Worm (Caenorhabditis elegans) whole organism, late embryonic: ENCODE data around the gene C54D10.10.

Experiments
- C08G9.2 ChIP-seq: sonication (generic microtip); optimal IDR thresholded peaks from 2 replicates; lab custom pipeline; 2016; ENCODE audit warnings: mild to moderate bottlenecking, missing genetic modification characterization, moderate library complexity, missing compliant biosample characterization
- C38D4.7 ChIP-seq: fragments of 200-800 bp; sonication (Bioruptor generic); optimal IDR thresholded peaks from 2 replicates; lab custom pipeline; 2018; ENCODE audit warnings: mild to moderate bottlenecking, missing genetic modification characterization, moderate library complexity, missing compliant biosample characterization
- K02D7.2 ChIP-seq: sonication (generic microtip); optimal IDR thresholded peaks from 2 replicates; lab custom pipeline; 2017; ENCODE audit warnings: mild to moderate bottlenecking, missing genetic modification characterization, missing compliant biosample characterization
- Y22D7AL.16 ChIP-seq: sonication (generic microtip); optimal IDR thresholded peaks from 2 replicates; lab custom pipeline; 2016; ENCODE audit warnings: missing genetic modification characterization, missing compliant biosample characterization
- ahr-1 ChIP-seq: sonication (generic microtip); optimal IDR thresholded peaks from 2 replicates; lab custom pipeline; 2016; ENCODE audit warnings: missing genetic modification characterization, missing compliant biosample characterization
- ama-1 ChIP-seq: fragments of 150-350 bp; optimal IDR thresholded peaks from 2 replicates; lab custom pipeline; 2014
- ceh-14 ChIP-seq: sonication (generic microtip); optimal IDR thresholded peaks from 2 replicates; lab custom pipeline; 2016; ENCODE audit warnings: missing genotype, missing genetic modification characterization, missing compliant biosample characterization
- ceh-18 ChIP-seq: sonication (generic microtip); optimal IDR thresholded peaks from 2 replicates; lab custom pipeline; 2016; ENCODE audit warnings: missing genetic modification characterization, missing compliant biosample characterization
- ceh-19 ChIP-seq: fragments of 200-800 bp; sonication (Bioruptor generic); optimal IDR thresholded peaks from 2 replicates; lab custom pipeline; 2018; ENCODE audit warnings: mild to moderate bottlenecking, missing genetic modification characterization, missing compliant biosample characterization
- ceh-22 ChIP-seq: sonication (generic microtip); optimal IDR thresholded peaks from 2 replicates; lab custom pipeline; 2017; ENCODE audit warnings: missing biosample characterization, missing genetic modification characterization
- ceh-30 ChIP-seq: fragments of 150-350 bp; optimal IDR thresholded peaks from 2 replicates; lab custom pipeline; 2014; ENCODE audit warnings: missing biosample characterization, missing genetic modification characterization
- ceh-34 ChIP-seq: sonication (generic microtip); optimal IDR thresholded peaks from 2 replicates; lab custom pipeline; 2016; ENCODE audit warnings: mild to moderate bottlenecking, missing genetic modification characterization, missing compliant biosample characterization
- ceh-45 ChIP-seq: fragments of 200-800 bp; sonication (Bioruptor generic); IDR thresholded peaks from 2 replicates; pipeline ENCODE4 v1.3.6; 2022; ENCODE audit warnings: missing genetic modification reagents, missing genetic modification characterization, missing compliant biosample characterization
- ceh-48 ChIP-seq: sonication (generic microtip); optimal IDR thresholded peaks from 2 replicates; lab custom pipeline; 2016; ENCODE audit warnings: missing genetic modification characterization, inconsistent platforms, missing compliant biosample characterization
- dmd-4 ChIP-seq: sonication (generic microtip); optimal IDR thresholded peaks from 2 replicates; lab custom pipeline; 2016; ENCODE audit warnings: borderline replicate concordance, missing genetic modification characterization, missing compliant biosample characterization
- elt-2 ChIP-seq: sonication (generic microtip); optimal IDR thresholded peaks from 2 replicates; lab custom pipeline; 2016; ENCODE audit warnings: missing genetic modification reagents, missing genetic modification characterization, missing compliant biosample characterization
- elt-4 ChIP-seq: sonication (generic microtip); optimal IDR thresholded peaks from 2 replicates; lab custom pipeline; 2016; ENCODE audit warnings: missing genetic modification characterization, missing compliant biosample characterization
- ets-4 ChIP-seq: sonication (generic microtip); optimal IDR thresholded peaks from 2 replicates; lab custom pipeline; 2016; ENCODE audit warnings: missing genetic modification characterization, missing compliant biosample characterization
- fax-1 ChIP-seq: sonication (generic microtip); optimal IDR thresholded peaks from 2 replicates; lab custom pipeline; 2016; ENCODE audit warnings: missing genotype, missing genetic modification characterization, missing compliant biosample characterization
- hlh-13 ChIP-seq: fragments of 200-800 bp; sonication (Bioruptor generic); optimal IDR thresholded peaks from 2 replicates; lab custom pipeline; 2018; ENCODE audit warnings: mild to moderate bottlenecking, missing genetic modification characterization, missing compliant biosample characterization
- hlh-8 ChIP-seq: sonication (generic microtip); optimal IDR thresholded peaks from 2 replicates; lab custom pipeline; 2016; ENCODE audit warnings: missing genotype, missing genetic modification characterization, missing compliant biosample characterization
- lim-6 ChIP-seq: sonication (generic microtip); optimal IDR thresholded peaks from 2 replicates; lab custom pipeline; 2016; ENCODE audit warnings: missing genetic modification characterization, missing compliant biosample characterization
- nfya-1 ChIP-seq: sonication (generic microtip); optimal IDR thresholded peaks from 2 replicates; lab custom pipeline; 2017; ENCODE audit warnings: missing genetic modification characterization, mild to moderate bottlenecking, missing compliant biosample characterization, antibody characterized with exemption, moderate library complexity
- npax-4 ChIP-seq: sonication (generic microtip); optimal IDR thresholded peaks from 2 replicates; lab custom pipeline; 2016; ENCODE audit warnings: missing genetic modification characterization, missing compliant biosample characterization
- pag-3 ChIP-seq: sonication (generic microtip); optimal IDR thresholded peaks from 2 replicates; lab custom pipeline; 2016; ENCODE audit warnings: missing compliant biosample characterization, missing genetic modification characterization, borderline replicate concordance
- pat-9 ChIP-seq: fragments of 200-800 bp; sonication (Bioruptor generic); optimal IDR thresholded peaks from 2 replicates; lab custom pipeline; 2018; ENCODE audit warnings: mild to moderate bottlenecking, missing genetic modification characterization, moderate library complexity, missing compliant biosample characterization
- pros-1 ChIP-seq: fragments of 150-350 bp; optimal IDR thresholded peaks from 2 replicates; lab custom pipeline; 2014; ENCODE audit warnings: missing biosample characterization, missing genetic modification reagents, missing genetic modification characterization
- sox-2 ChIP-seq: fragments of 200-800 bp; sonication (Bioruptor generic); IDR thresholded peaks from 2 replicates; pipeline ENCODE4 v1.3.6; 2022; ENCODE audit warnings: missing genetic modification reagents, missing genetic modification characterization, missing compliant biosample characterization
- syd-9 ChIP-seq: sonication (generic microtip); optimal IDR thresholded peaks from 2 replicates; lab custom pipeline; 2016; ENCODE audit warnings: mild to moderate bottlenecking, missing genetic modification characterization, moderate library complexity, missing compliant biosample characterization
- unc-3 ChIP-seq, 2 experiments: fragments of 200-800 bp in 1 of 2; sonication (Bioruptor generic) in 1 of 2; sonication (generic microtip) in 1 of 2; conservative IDR thresholded peaks in 1 of 2; optimal IDR thresholded peaks in 1 of 2; 2 replicates each; pipeline versions ENCODE4 v1.3.6 to Lab custom; 2016 to 2022; ENCODE audit warnings: missing compliant biosample characterization in 2 of 2, missing genetic modification characterization in 2 of 2, missing genetic modification reagents in 1 of 2
- unc-86 ChIP-seq: sonication (generic microtip); optimal IDR thresholded peaks from 2 replicates; lab custom pipeline; 2016; ENCODE audit warnings: missing genetic modification characterization, missing compliant biosample characterization
- zip-5 ChIP-seq: sonication (generic microtip); optimal IDR thresholded peaks from 2 replicates; lab custom pipeline; 2016; ENCODE audit warnings: missing genetic modification characterization, missing compliant biosample characterization
- ztf-16 ChIP-seq: sonication (generic microtip); optimal IDR thresholded peaks from 2 replicates; lab custom pipeline; 2017; ENCODE audit warnings: missing genetic modification characterization, missing compliant biosample characterization

C54D10.10 gene

DNA sequence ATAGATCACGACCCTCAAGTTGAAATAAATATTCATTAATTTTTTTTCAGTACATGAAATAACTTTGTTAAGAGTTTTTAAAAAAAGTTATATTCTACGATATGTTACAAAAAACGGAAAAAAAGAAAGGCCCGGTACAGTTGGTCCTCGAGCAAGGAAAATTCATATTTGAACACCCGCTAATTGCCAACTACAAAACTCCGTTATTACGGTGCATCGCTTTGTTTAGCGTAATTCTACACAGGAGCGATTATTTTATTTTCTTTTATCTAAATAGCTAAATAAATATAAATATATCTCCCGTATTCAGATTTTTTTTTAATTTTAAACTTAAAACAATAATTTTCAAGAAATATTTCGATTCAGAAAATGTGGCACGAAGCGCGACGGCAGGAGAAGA, 639 bp upstream of the C54D10.10 start, which contains the start of gene F28C1.1:
Gene F28C1.1, plus strand, starts transcription at position 365 of the 400 bp plus-strand sequence.
- TF ChIP-seq unc-86 (tag; lab: Kevin White, UChicago), result no peak
- peak; percentile 11 for TF ChIP-seq elt-2 (tag; lab: Kevin White, UChicago)

DNA sequence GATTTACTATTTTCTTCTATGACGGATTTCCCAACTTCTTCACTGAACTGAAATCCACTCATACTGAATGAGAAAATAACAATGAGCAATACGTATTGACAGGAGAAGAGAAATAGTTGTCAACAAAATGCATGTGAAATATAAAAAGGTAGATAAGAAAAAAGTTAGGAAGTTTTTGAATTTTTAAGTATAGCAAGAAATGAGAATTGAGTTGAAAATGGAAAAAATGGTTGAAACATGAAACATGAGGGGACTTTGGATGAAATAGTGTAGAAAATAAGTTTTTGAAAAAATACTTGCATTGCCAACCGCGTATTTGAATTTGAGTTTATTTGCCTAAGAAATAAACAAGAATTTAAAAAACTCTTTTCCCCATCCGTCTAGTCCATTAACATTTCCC, 2.9 kb downstream of the C54D10.10 start, which contains the start of the genes pals-38 and C54D10.9:
Gene pals-38, minus strand, starts transcription at position 101 of the 400 bp plus-strand sequence.
Gene C54D10.9, plus strand, starts transcription at position 259 of the 400 bp plus-strand sequence.
- TF ChIP-seq K02D7.2 (tag; lab: Kevin White, UChicago) (no peak), hlh-13 (no peak)

- TF ChIP-seq C38D4.7 (GFP tag; lab: Kevin White, UChicago), result no peak
- TF ChIP-seq ceh-19, result no peak
- TF ChIP-seq ceh-18, result no peak
- no peak for TF ChIP-seq Y22D7AL.16 (tag; lab: Kevin White, UChicago)
- no peak for TF ChIP-seq npax-4 (tag; lab: Kevin White, UChicago)
Measured at ce11 chrV:12443754-12444153, 6.0 kb downstream of the C54D10.10 start, which contains the start of gene pals-39. TSS of gene pals-39 (minus strand) at chrV:12443854.

DNA sequence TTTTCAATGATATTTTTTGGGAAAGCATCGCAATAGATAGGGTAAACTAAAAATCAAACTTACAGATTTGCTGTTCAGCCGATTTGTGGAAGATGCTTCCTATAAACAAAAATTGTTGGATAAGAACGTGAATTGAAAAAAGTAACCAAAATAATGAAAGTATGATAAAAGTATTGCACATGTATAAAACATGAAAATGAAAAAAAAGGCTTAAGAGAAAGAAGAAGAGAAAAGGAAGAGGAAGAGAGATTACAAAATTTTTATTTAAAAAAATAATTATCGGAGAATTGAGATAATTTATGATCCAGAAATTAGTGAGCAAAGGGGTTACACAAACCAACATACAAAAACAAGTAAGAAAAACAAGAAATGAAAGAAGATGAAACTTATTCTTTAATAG, 8.4 kb downstream of the C54D10.10 start, which contains the start of gene pals-37:
Gene pals-37, minus strand, starts transcription at position 101 of the 400 bp plus-strand sequence.
- no peak for TF ChIP-seq ceh-30 (tag; lab: Kevin White, UChicago)
- no peak for TF ChIP-seq pag-3 (tag; lab: Kevin White, UChicago)
- TF ChIP-seq ets-4 (tag; lab: Kevin White, UChicago), result no peak
- no peak for TF ChIP-seq ceh-45 (GFP tag; lab: Robert Waterston, UW)
- no peak for TF ChIP-seq Y22D7AL.16 (tag; lab: Kevin White, UChicago)
- TF ChIP-seq ceh-34, result no peak
- no peak for TF ChIP-seq ahr-1 (tag; lab: Kevin White, UChicago)
- no peak for TF ChIP-seq dmd-4 (tag; lab: Kevin White, UChicago)
- no peak for TF ChIP-seq C08G9.2 (tag; lab: Kevin White, UChicago)
- TF ChIP-seq unc-3 (GFP tag; conservative IDR thresholded peaks at IDR 0.05; lab: Robert Waterston, UW), result no peak
- no peak for TF ChIP-seq unc-3 (tag; optimal IDR thresholded peaks at IDR 0.05; lab: Kevin White, UChicago)
- TF ChIP-seq pat-9 (tag; lab: Kevin White, UChicago), result no peak
- TF ChIP-seq K02D7.2 (tag; lab: Kevin White, UChicago), result no peak
- no peak for TF ChIP-seq lim-6 (tag; lab: Kevin White, UChicago)
- TF ChIP-seq ceh-48 (tag; lab: Kevin White, UChicago), result no peak
- no peak for TF ChIP-seq hlh-8
- no peak for TF ChIP-seq elt-4
- no peak for TF ChIP-seq ceh-14 (tag; lab: Kevin White, UChicago)
- no peak for TF ChIP-seq ceh-18
- TF ChIP-seq zip-5 (tag; lab: Kevin White, UChicago), result no peak

- TF ChIP-seq lim-6 (tag; lab: Kevin White, UChicago) (no peak), ztf-16 (tag; lab: Kevin White, UChicago) (no peak), pat-9 (tag; lab: Kevin White, UChicago) (no peak), unc-3 (GFP tag; conservative IDR thresholded peaks at IDR 0.05; lab: Robert Waterston, UW) (no peak), unc-3 (tag; optimal IDR thresholded peaks at IDR 0.05; lab: Kevin White, UChicago) (no peak), dmd-4 (tag; lab: Kevin White, UChicago) (no peak), ceh-34 (no peak), ama-1 (no peak), nfya-1 (no peak), ceh-22 (tag; lab: Kevin White, UChicago) (no peak), sox-2 (GFP tag; lab: Robert Waterston, UW) (no peak), pros-1 (tag; lab: Kevin White, UChicago) (no peak), syd-9 (tag; lab: Kevin White, UChicago) (no peak), fax-1 (tag; lab: Kevin White, UChicago) (no peak), C08G9.2 (tag; lab: Kevin White, UChicago) (no peak)
Measured at ce11 chrV:12433717-12434116, 16.1 kb downstream of the C54D10.10 start, which contains the start of gene srh-25. TSS of gene srh-25 (minus strand) at chrV:12433817.
